Worm (Caenorhabditis elegans) whole organism, L4 larva: ENCODE results near the gene grl-7.

Experiments used
- F44E2.7 ChIP-seq: fragments of 200-800 bp; sonication (Bioruptor generic); IDR thresholded peaks from 2 replicates; pipeline ENCODE4 v2.1.2; 2022; ENCODE audit warnings: missing genetic modification characterization, missing compliant biosample characterization
- ces-1 ChIP-seq: fragments of 150-350 bp; sonication (generic microtip); optimal IDR thresholded peaks from 4 replicates; lab custom pipeline; 2014; ENCODE audit warnings: missing biosample characterization, missing genetic modification reagents, missing genetic modification characterization
- fkh-10 ChIP-seq: fragments of 150-350 bp; optimal IDR thresholded peaks from 2 replicates; lab custom pipeline; 2014; ENCODE audit warnings: missing biosample characterization, missing genetic modification reagents, missing genetic modification characterization
- fos-1 ChIP-seq: fragments of 150-350 bp; optimal IDR thresholded peaks from 2 replicates; lab custom pipeline; 2014; ENCODE audit warnings: missing biosample characterization, missing genetic modification characterization
- lim-7 ChIP-seq: fragments of 200-800 bp; sonication (Bioruptor generic); IDR thresholded peaks from 2 replicates; pipeline ENCODE4 v1.3.6; 2022; ENCODE audit warnings: missing genetic modification characterization, missing compliant biosample characterization
- nhr-25 ChIP-seq: sonication (generic microtip); optimal IDR thresholded peaks from 2 replicates; lab custom pipeline; 2017; ENCODE audit warnings: missing genetic modification characterization, mild to moderate bottlenecking, missing compliant biosample characterization, antibody characterized with exemption, moderate library complexity, borderline replicate concordance; ENCODE audit not compliant: insufficient read depth
- spr-1 ChIP-seq: sonication (generic microtip); optimal IDR thresholded peaks from 2 replicates; lab custom pipeline; 2016; ENCODE audit warnings: mild to moderate bottlenecking, missing genetic modification characterization, missing compliant biosample characterization

ce11 chrV:11341130-11341675, 5.6 kb downstream of the grl-7 start:
- no peak for TF ChIP-seq fos-1
- TF ChIP-seq lim-7 (GFP tag; lab: Robert Waterston, UW) = 0 out of 2 replicates have a peak, but pooled peaks have one; percentile 46
- no peak for TF ChIP-seq spr-1
- TF ChIP-seq ces-1 (GFP tag; lab: Kevin White, UChicago) = peak; percentile 72
- peak; percentile 91 for TF ChIP-seq fkh-10 (GFP tag; lab: Kevin White, UChicago)
- no peak for TF ChIP-seq F44E2.7
- no peak for TF ChIP-seq nhr-25 (tag; lab: Kevin White, UChicago)
